Fruit fly (Drosophila melanogaster) whole organism, embryonic: ENCODE data around the gene IntS2.

ENCODE experiments used
- Awh ChIP-seq: fragments of 200-800 bp; sonication (Bioruptor generic); IDR thresholded peaks from 2 replicates; pipeline ENCODE4, ENCODE4 v1.3.6; 2022; ENCODE audit warnings: missing biosample characterization, missing genetic modification characterization
- BtbVII ChIP-seq: fragments of 200-800 bp; sonication (Bioruptor generic); optimal IDR thresholded peaks from 3 replicates; lab custom pipeline; 2017; ENCODE audit warnings: missing biosample characterization, mild to moderate bottlenecking, missing genetic modification characterization
- Bteb2 ChIP-seq: fragments of 200-800 bp; sonication (Bioruptor generic); optimal IDR thresholded peaks from 2 replicates; lab custom pipeline; 2016; ENCODE audit warnings: missing biosample characterization, missing genetic modification characterization
- CG10565 ChIP-seq: fragments of 200-800 bp; sonication (Bioruptor generic); optimal IDR thresholded peaks from 3 replicates; lab custom pipeline; 2016; ENCODE audit warnings: missing biosample characterization, mild to moderate bottlenecking, missing genetic modification characterization
- CG10654 ChIP-seq: fragments of 200-800 bp; sonication (Bioruptor generic); optimal IDR thresholded peaks from 2 replicates; lab custom pipeline; 2016; ENCODE audit warnings: missing biosample characterization, missing genetic modification characterization
- CG11504 ChIP-seq: fragments of 200-800 bp; sonication (Bioruptor generic); optimal IDR thresholded peaks from 3 replicates; lab custom pipeline; 2019; ENCODE audit warnings: missing biosample characterization, mild to moderate bottlenecking, missing genetic modification characterization, moderate library complexity
- CG12391 ChIP-seq: fragments of 200-800 bp; sonication (Bioruptor generic); optimal IDR thresholded peaks from 3 replicates; lab custom pipeline; 2018; ENCODE audit warnings: missing biosample characterization, mild to moderate bottlenecking, missing genetic modification characterization, moderate library complexity
- CG13296 ChIP-seq: fragments of 200-800 bp; sonication (Bioruptor generic); optimal IDR thresholded peaks from 3 replicates; lab custom pipeline; 2018; ENCODE audit warnings: missing biosample characterization, mild to moderate bottlenecking, missing genetic modification characterization
- CG13894 ChIP-seq: fragments of 200-800 bp; sonication (Bioruptor generic); optimal IDR thresholded peaks from 3 replicates; lab custom pipeline; 2018; ENCODE audit warnings: missing biosample characterization, mild to moderate bottlenecking, missing genetic modification characterization, moderate library complexity
- CG14050 ChIP-seq: fragments of 200-800 bp; sonication (Bioruptor generic); IDR thresholded peaks from 3 replicates; pipeline ENCODE4 v1.3.6; 2022; ENCODE audit warnings: missing biosample characterization, missing genetic modification characterization
- CG14710 ChIP-seq: fragments of 200-800 bp; sonication (Bioruptor generic); optimal IDR thresholded peaks from 3 replicates; lab custom pipeline; 2019; ENCODE audit warnings: missing biosample characterization, mild to moderate bottlenecking, missing genetic modification characterization, moderate library complexity
- CG15269 ChIP-seq: fragments of 200-800 bp; sonication (Bioruptor generic); optimal IDR thresholded peaks from 2 replicates; lab custom pipeline; 2018; ENCODE audit warnings: missing biosample characterization, mild to moderate bottlenecking, missing genetic modification characterization, moderate library complexity
- CG17568 ChIP-seq: fragments of 200-800 bp; sonication (Bioruptor generic); optimal IDR thresholded peaks from 2 replicates; lab custom pipeline; 2018; ENCODE audit warnings: missing biosample characterization, mild to moderate bottlenecking, missing genetic modification characterization, moderate library complexity
- CG17829 ChIP-seq: fragments of 200-800 bp; optimal IDR thresholded peaks from 2 replicates; lab custom pipeline; 2019; ENCODE audit warnings: missing biosample characterization, mild to moderate bottlenecking, missing genetic modification characterization, moderate library complexity
- CG18262 ChIP-seq: fragments of 200-800 bp; optimal IDR thresholded peaks from 3 replicates; lab custom pipeline; 2019; ENCODE audit warnings: missing biosample characterization, mild to moderate bottlenecking, missing genetic modification characterization, moderate library complexity
- CG2199 ChIP-seq: fragments of 200-800 bp; sonication (Bioruptor generic); IDR thresholded peaks from 3 replicates; pipeline ENCODE4 v1.3.6; 2022; ENCODE audit warnings: missing biosample characterization, missing genetic modification characterization
- CG30403 ChIP-seq: fragments of 200-800 bp; sonication (Bioruptor generic); optimal IDR thresholded peaks from 3 replicates; lab custom pipeline; 2016; ENCODE audit warnings: missing biosample characterization, missing genetic modification characterization
- CG3407 ChIP-seq: fragments of 200-800 bp; sonication (Bioruptor generic); optimal IDR thresholded peaks from 2 replicates; lab custom pipeline; 2018; ENCODE audit warnings: missing biosample characterization, mild to moderate bottlenecking, missing genetic modification characterization
- CG4282 ChIP-seq: fragments of 200-800 bp; sonication (Bioruptor generic); optimal IDR thresholded peaks from 2 replicates; lab custom pipeline; 2016; ENCODE audit warnings: missing biosample characterization, missing genetic modification characterization
- CG4404 ChIP-seq: fragments of 200-800 bp; sonication (Bioruptor generic); IDR thresholded peaks from 2 replicates; pipeline ENCODE4 v1.3.6; 2022; ENCODE audit warnings: missing biosample characterization, missing genetic modification characterization
- CG5180 ChIP-seq: fragments of 200-800 bp; sonication (Bioruptor generic); optimal IDR thresholded peaks from 3 replicates; lab custom pipeline; 2017; ENCODE audit warnings: missing biosample characterization, missing genetic modification characterization, mild to moderate bottlenecking, moderate library complexity, missing genetic modification reagents
- CG6654 ChIP-seq: fragments of 200-800 bp; sonication (Bioruptor generic); optimal IDR thresholded peaks from 2 replicates; lab custom pipeline; 2017; ENCODE audit warnings: missing biosample characterization, mild to moderate bottlenecking, missing genetic modification characterization
- CG7839 ChIP-seq: fragments of 200-800 bp; sonication (Bioruptor generic); optimal IDR thresholded peaks from 3 replicates; lab custom pipeline; 2018; ENCODE audit warnings: missing biosample characterization, mild to moderate bottlenecking, missing genetic modification characterization, moderate library complexity
- CG8388 ChIP-seq: fragments of 200-800 bp; sonication (Bioruptor generic); optimal IDR thresholded peaks from 2 replicates; lab custom pipeline; 2019; ENCODE audit warnings: missing biosample characterization, mild to moderate bottlenecking, missing genetic modification characterization, moderate library complexity
- CG8765 ChIP-seq: fragments of 200-800 bp; sonication (Bioruptor generic); IDR thresholded peaks from 2 replicates; pipeline ENCODE4 v1.3.6; 2022; ENCODE audit warnings: missing biosample characterization, missing genetic modification characterization
- CG8924 ChIP-seq: fragments of 200-800 bp; optimal IDR thresholded peaks from 3 replicates; lab custom pipeline; 2019; ENCODE audit warnings: missing biosample characterization, mild to moderate bottlenecking, missing genetic modification characterization, moderate library complexity
- Dfd ChIP-seq, 2 experiments: fragments of >200 bp; optimal IDR thresholded peaks; 2 replicates each; lab custom pipeline; 2017; ENCODE audit warnings: missing biosample characterization in 2 of 2, missing genetic modification characterization in 2 of 2
- Eip74EF ChIP-seq, 2 experiments: fragments of 200-800 bp in 1 of 2; fragments of >200 bp in 1 of 2; sonication (Bioruptor generic) in 1 of 2; optimal IDR thresholded peaks; 2 replicates each; lab custom pipeline; 2017 to 2019; ENCODE audit warnings: missing biosample characterization in 2 of 2, missing genetic modification characterization in 2 of 2, mild to moderate bottlenecking in 1 of 2, moderate library complexity in 1 of 2
- GATAe ChIP-seq: fragments of 200-800 bp; sonication (Bioruptor generic); conservative IDR thresholded peaks from 2 replicates; pipeline ENCODE4 v1.3.6; 2022; ENCODE audit warnings: missing biosample characterization, missing genetic modification characterization
- MTF-1 ChIP-seq: fragments of 200-800 bp; sonication (Bioruptor generic); optimal IDR thresholded peaks from 2 replicates; lab custom pipeline; 2018; ENCODE audit warnings: missing biosample characterization, mild to moderate bottlenecking, missing genetic modification characterization, borderline replicate concordance
- Neu2 ChIP-seq: fragments of 200-800 bp; sonication (Bioruptor generic); optimal IDR thresholded peaks from 3 replicates; lab custom pipeline; 2016; ENCODE audit warnings: missing biosample characterization, missing genetic modification characterization, borderline replicate concordance
- Poxn ChIP-seq: fragments of 200-800 bp; sonication (Bioruptor generic); IDR thresholded peaks from 2 replicates; pipeline ENCODE4 v1.3.6; 2022; ENCODE audit warnings: missing biosample characterization, missing genetic modification characterization
- ab ChIP-seq: fragments of 200-800 bp; sonication (Bioruptor generic); optimal IDR thresholded peaks from 2 replicates; lab custom pipeline; 2016; ENCODE audit warnings: missing biosample characterization, missing genetic modification characterization
- bcd ChIP-seq: fragments of 200-800 bp; sonication (Bioruptor generic); optimal IDR thresholded peaks from 2 replicates; lab custom pipeline; 2017; ENCODE audit warnings: missing biosample characterization, mild to moderate bottlenecking, missing genetic modification characterization
- chm ChIP-seq: fragments of 200-800 bp; sonication (Bioruptor generic); IDR thresholded peaks from 2 replicates; pipeline ENCODE4 v1.3.6; 2022; ENCODE audit warnings: missing biosample characterization, missing genetic modification characterization
- crc ChIP-seq: fragments of 200-800 bp; sonication (Bioruptor generic); optimal IDR thresholded peaks from 2 replicates; lab custom pipeline; 2016; ENCODE audit warnings: missing biosample characterization, missing genetic modification characterization
- ewg ChIP-seq: fragments of 200-800 bp; sonication (Bioruptor generic); optimal IDR thresholded peaks from 3 replicates; lab custom pipeline; 2017; ENCODE audit warnings: mild to moderate bottlenecking, missing biosample characterization, missing genetic modification reagents, missing genetic modification characterization
- fd102C ChIP-seq: fragments of 200-800 bp; sonication (Bioruptor generic); optimal IDR thresholded peaks from 2 replicates; lab custom pipeline; 2018; ENCODE audit warnings: missing biosample characterization, mild to moderate bottlenecking, missing genetic modification characterization, moderate library complexity
- lbe ChIP-seq: fragments of 200-800 bp; sonication (Bioruptor generic); optimal IDR thresholded peaks from 2 replicates; lab custom pipeline; 2016; ENCODE audit warnings: missing biosample characterization, mild to moderate bottlenecking, missing genetic modification characterization
- lilli ChIP-seq: fragments of 200-800 bp; sonication (Bioruptor generic); optimal IDR thresholded peaks from 3 replicates; lab custom pipeline; 2016; ENCODE audit warnings: missing biosample characterization, missing genetic modification characterization
- nerfin-1 ChIP-seq: fragments of 200-800 bp; sonication (Bioruptor generic); optimal IDR thresholded peaks from 3 replicates; lab custom pipeline; 2019; ENCODE audit warnings: missing biosample characterization, mild to moderate bottlenecking, missing genetic modification characterization, moderate library complexity
- pho ChIP-seq: fragments of 200-800 bp; sonication (Bioruptor generic); optimal IDR thresholded peaks from 2 replicates; lab custom pipeline; 2016; ENCODE audit warnings: missing biosample characterization, missing genetic modification characterization
- repo ChIP-seq: fragments of 200-800 bp; sonication (Bioruptor generic); optimal IDR thresholded peaks from 2 replicates; lab custom pipeline; 2016; ENCODE audit warnings: missing biosample characterization, missing genetic modification characterization
- scrt ChIP-seq: fragments of 200-800 bp; sonication (Bioruptor generic); optimal IDR thresholded peaks from 2 replicates; lab custom pipeline; 2018; ENCODE audit warnings: missing biosample characterization, mild to moderate bottlenecking, missing genetic modification characterization, moderate library complexity
- seq ChIP-seq: fragments of 200-800 bp; sonication (Bioruptor generic); IDR thresholded peaks from 2 replicates; pipeline ENCODE4 v1.3.6; 2022; ENCODE audit warnings: missing biosample characterization, missing genetic modification characterization
- so ChIP-seq: fragments of 200-800 bp; sonication (Bioruptor generic); IDR thresholded peaks from 3 replicates; pipeline ENCODE4 v1.3.6; 2022; ENCODE audit warnings: missing biosample characterization, missing genetic modification characterization
- sob ChIP-seq: fragments of 200-800 bp; sonication (Bioruptor generic); IDR thresholded peaks from 2 replicates; pipeline ENCODE4 v1.3.6; 2022; ENCODE audit warnings: missing biosample characterization, missing genetic modification characterization
- ttk ChIP-seq: fragments of 200-800 bp; sonication (Bioruptor generic); IDR thresholded peaks from 2 replicates; pipeline ENCODE4 v2.1.2; 2022; ENCODE audit warnings: missing biosample characterization, missing genetic modification characterization

Gene IntS2

dm6 chrX:17702738-17703570 lies 46.3 kb upstream of the IntS2 start, which contains the start of the genes CG8188 and par-6 (continued):
- TF ChIP-seq CG13894 (tag; lab: Kevin White, UChicago) (peak; percentile 71), CG4282 (peak; percentile 76), CG11504 (tag; lab: Kevin White, UChicago) (peak; percentile 82), bcd (GFP tag; lab: Kevin White, UChicago) (peak; percentile 79), scrt (GFP tag; lab: Kevin White, UChicago) (peak; percentile 76), nerfin-1 (tag; lab: Kevin White, UChicago) (peak; percentile 74), MTF-1 (GFP tag; lab: Kevin White, UChicago) (peak; percentile 35), CG3407 (GFP tag; lab: Kevin White, UChicago) (peak; percentile 71), pho (GFP tag; lab: Kevin White, UChicago) (peak; percentile 85), Neu2 (GFP tag; lab: Kevin White, UChicago) (no peak), Poxn (GFP tag; lab: Robert Waterston, UW) (no peak; the same call in 1 of the 2 replicates), seq (GFP tag; lab: Robert Waterston, UW) (peak; percentile 90), fd102C (peak; percentile 50), Bteb2 (GFP tag; lab: Kevin White, UChicago) (peak; percentile 76), CG7839 (tag; lab: Kevin White, UChicago) (peak; percentile 89), so (GFP tag; lab: Robert Waterston, UW) (peak; percentile 76; the same call in 2 of the 3 replicates), CG17829 (tag; lab: Kevin White, UChicago) (peak; percentile 87), CG17568 (GFP tag; lab: Kevin White, UChicago) (peak; percentile 81), CG6654 (peak; percentile 49), CG15269 (tag; lab: Kevin White, UChicago) (peak; percentile 83), Eip74EF (GFP tag; optimal IDR thresholded peaks at IDR 0.05; lab: Kevin White, UChicago) (peak in 1 of 2 experiments; percentile 69), crc (GFP tag; lab: Kevin White, UChicago) (peak; percentile 41), Dfd (GFP tag; optimal IDR thresholded peaks at IDR 0.05; lab: Kevin White, UChicago) (no peak), CG30403 (GFP tag; lab: Kevin White, UChicago) (peak; percentile 90), CG10654 (GFP tag; lab: Kevin White, UChicago) (peak; percentile 82), CG8765 (GFP tag; lab: Robert Waterston, UW) (peak; percentile 91), repo (GFP tag; lab: Kevin White, UChicago) (peak; percentile 79), CG13296 (GFP tag; lab: Kevin White, UChicago) (peak; percentile 87), CG14050 (GFP tag; lab: Robert Waterston, UW) (peak; percentile 83), CG14710 (tag; lab: Kevin White, UChicago) (peak; percentile 76), CG4404 (GFP tag; lab: Robert Waterston, UW) (peak; percentile 88), ttk (GFP tag; lab: Robert Waterston, UW) (peak; percentile 83), ewg (GFP tag; lab: Kevin White, UChicago) (peak; percentile 64), CG8388 (peak; percentile 78), CG2199 (GFP tag; lab: Robert Waterston, UW) (peak; percentile 88), chm (GFP tag; lab: Robert Waterston, UW) (peak; percentile 74), CG8924 (tag; lab: Kevin White, UChicago) (peak; percentile 87), lilli (GFP tag; lab: Kevin White, UChicago) (peak; percentile 93), CG12391 (tag; lab: Kevin White, UChicago) (peak; percentile 89), lbe (GFP tag; lab: Kevin White, UChicago) (peak; percentile 79), GATAe (GFP tag; lab: Robert Waterston, UW) (no peak), ab (peak; percentile 49), CG5180 (GFP tag; lab: Kevin White, UChicago) (peak; percentile 54), sob (peak; percentile 87), CG10565 (GFP tag; lab: Kevin White, UChicago) (peak; percentile 44), CG18262 (tag; lab: Kevin White, UChicago) (peak; percentile 84), Awh (GFP tag; lab: Robert Waterston, UW) (peak; percentile 89), BtbVII (GFP tag; lab: Kevin White, UChicago) (peak; percentile 76)
